Worm (Caenorhabditis elegans): Measurements from ENCODE around the gene H06H21.37.
A peak's percentile ranks its signal among the peaks of the same experiment; 100 is the strongest.

H06H21.37 gene

DNA sequence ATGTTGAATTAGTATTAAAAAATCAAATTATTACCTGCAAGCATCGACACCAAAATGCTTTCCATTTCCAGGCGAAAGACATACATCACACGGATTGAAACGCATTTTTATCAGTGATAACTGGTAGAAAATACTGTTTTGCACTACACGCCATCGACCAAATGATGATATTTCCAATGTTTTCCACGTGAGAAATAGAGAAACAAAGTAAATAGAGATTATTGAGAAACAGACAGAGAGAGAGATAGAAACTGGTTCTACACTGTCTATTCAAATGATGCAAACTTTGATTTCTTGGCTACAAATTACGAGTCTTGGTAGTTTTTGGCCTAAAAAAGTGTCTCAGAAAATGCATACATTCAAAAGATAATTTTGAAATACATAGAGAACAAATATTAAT lies 21.4 kb downstream of the H06H21.37 start, which contains the start of gene nhr-104 (continued):
- TF ChIP-seq unc-62 (GFP tag; optimal IDR thresholded peaks at IDR 0.05 in 1 of 2) (peak in 1 of 2 experiments; percentile 92), unc-62 (tag; optimal IDR thresholded peaks at IDR 0.05) (no peak), mes-2 (tag; optimal IDR thresholded peaks at IDR 0.05; ENCODE audit: poor library complexity, severe bottlenecking) (peak; percentile 35), nhr-237 (tag; optimal IDR thresholded peaks at IDR 0.05) (no peak), mep-1 (tag; optimal IDR thresholded peaks at IDR 0.05) (peak; percentile 45), hmg-1.1 (GFP tag; IDR thresholded peaks at IDR 0.05) (0 out of 2 replicates have a peak, but pooled peaks have one; percentile 17), nhr-77 (tag; optimal IDR thresholded peaks at IDR 0.05) (peak; percentile 83), nhr-48 (tag; optimal IDR thresholded peaks at IDR 0.05) (peak; percentile 63), dmd-6 (GFP tag; IDR thresholded peaks at IDR 0.05) (peak; percentile 72), skn-1 (tag; optimal IDR thresholded peaks at IDR 0.05) (no peak), ztf-7 (tag; optimal IDR thresholded peaks at IDR 0.05) (peak; percentile 14)

DNA sequence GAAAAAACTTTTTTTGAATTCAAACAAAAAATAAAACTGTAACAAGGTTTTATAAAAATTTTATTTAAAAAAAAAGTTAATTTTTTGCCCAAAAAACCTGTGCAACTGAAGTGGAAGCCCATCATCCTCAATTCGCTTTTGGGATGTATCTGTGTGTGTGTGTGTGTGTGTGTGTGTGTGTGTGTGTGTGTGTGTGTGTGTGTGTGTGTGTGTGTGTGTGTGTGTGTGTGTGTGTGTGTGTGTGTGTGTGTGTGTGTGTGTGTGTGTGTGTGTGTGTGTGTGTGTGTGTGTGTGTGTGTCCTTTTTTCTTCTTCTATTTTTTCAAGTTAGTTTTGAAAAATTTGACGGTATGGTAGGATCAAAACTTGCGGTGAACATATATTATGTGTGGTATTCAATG lies 25.1 kb downstream of the H06H21.37 start:
- peak; percentile 13 for TF ChIP-seq dve-1 (tag; optimal IDR thresholded peaks at IDR 0.05; ENCODE audit: insufficient read depth)
- 0 out of 2 replicates have a peak, but pooled peaks have one; percentile 10 for TF ChIP-seq snpc-1.2 (GFP tag; IDR thresholded peaks at IDR 0.05)

DNA sequence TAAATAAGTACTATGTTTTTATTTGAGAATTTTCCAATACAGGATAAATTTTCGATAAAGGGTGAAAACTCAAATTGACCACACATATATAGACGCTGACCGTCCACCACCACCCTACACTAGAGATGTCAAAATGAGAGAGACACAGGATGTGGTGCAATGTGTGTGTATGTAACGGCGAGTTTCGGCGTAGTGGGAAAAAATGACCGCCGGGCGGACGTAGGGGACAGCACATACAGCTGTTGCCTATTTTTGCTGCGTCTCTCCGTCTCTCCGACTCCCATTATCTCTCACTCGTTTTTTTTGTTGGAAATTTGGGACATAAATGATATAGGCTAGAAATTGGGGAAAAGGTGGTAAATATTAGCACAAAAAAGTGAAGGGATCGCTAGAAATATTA lies 28.7 kb downstream of the H06H21.37 start:
- TF ChIP-seq fos-1 (tag; optimal IDR thresholded peaks at IDR 0.05) (no peak), ces-1 (GFP tag; optimal IDR thresholded peaks at IDR 0.05) (no peak), daf-16 (GFP tag; optimal IDR thresholded peaks at IDR 0.05) (no peak), daf-16 (tag; optimal IDR thresholded peaks at IDR 0.05) (peak; percentile 32), nhr-102 (tag; optimal IDR thresholded peaks at IDR 0.05) (no peak), Y5F2A.4 (GFP tag; optimal IDR thresholded peaks at IDR 0.05) (no peak), saeg-2 (GFP tag; IDR thresholded peaks at IDR 0.05) (no peak), hmg-1.1 (GFP tag; IDR thresholded peaks at IDR 0.05) (0 out of 2 replicates have a peak, but pooled peaks have one; percentile 37), nhr-28 (tag; optimal IDR thresholded peaks at IDR 0.05) (peak; percentile 47), daf-19 (GFP tag; conservative IDR thresholded peaks at IDR 0.05) (no peak), aha-1 (tag) (no peak), egl-27 (tag; optimal IDR thresholded peaks at IDR 0.05) (no peak), ceh-28 (tag; optimal IDR thresholded peaks at IDR 0.05) (no peak), cey-2 (tag; optimal IDR thresholded peaks at IDR 0.05; ENCODE audit: borderline replicate concordance, insufficient read depth) (no peak), unc-130 (GFP tag; optimal IDR thresholded peaks at IDR 0.05) (no peak), zag-1 (tag; optimal IDR thresholded peaks at IDR 0.05) (no peak), mes-2 (tag; optimal IDR thresholded peaks at IDR 0.05; ENCODE audit: poor library complexity, severe bottlenecking) (no peak), nhr-42 (GFP tag; IDR thresholded peaks at IDR 0.05) (no peak), mdt-29 (GFP tag; IDR thresholded peaks at IDR 0.05) (0 out of 2 replicates have a peak, but pooled peaks have one; percentile 28), lin-13 (GFP tag; optimal IDR thresholded peaks at IDR 0.05) (no peak), zfp-3 (GFP tag; conservative IDR thresholded peaks at IDR 0.05) (no peak), unc-62 (GFP tag; optimal IDR thresholded peaks at IDR 0.05 in 1 of 2) (peak in 1 of 2 experiments; percentile 97), unc-62 (tag; optimal IDR thresholded peaks at IDR 0.05) (no peak), nhr-237 (tag; optimal IDR thresholded peaks at IDR 0.05) (no peak), ctbp-1 (GFP tag; IDR thresholded peaks at IDR 0.05) (no peak), set-16 (GFP tag; IDR thresholded peaks at IDR 0.05) (no peak), hlh-11 (tag; optimal IDR thresholded peaks at IDR 0.05) (peak; percentile 67), T26A8.4 (GFP tag; IDR thresholded peaks at IDR 0.05) (no peak), ceh-44 (GFP tag; IDR thresholded peaks at IDR 0.05) (no peak), ceh-82 (tag; optimal IDR thresholded peaks at IDR 0.05) (no peak), zfp-2 (tag; optimal IDR thresholded peaks at IDR 0.05) (no peak), hlh-30 (tag; optimal IDR thresholded peaks at IDR 0.05; ENCODE audit: insufficient read depth) (no peak), ceh-32 (tag; optimal IDR thresholded peaks at IDR 0.05; ENCODE audit: poor library complexity) (no peak), dpl-1 (GFP tag; optimal IDR thresholded peaks at IDR 0.05) (no peak), zip-2 (tag; optimal IDR thresholded peaks at IDR 0.05) (no peak), arid-1 (GFP tag; conservative IDR thresholded peaks at IDR 0.05) (no peak), T20F7.1 (GFP tag; optimal IDR thresholded peaks at IDR 0.05) (no peak), dve-1 (tag; optimal IDR thresholded peaks at IDR 0.05; ENCODE audit: insufficient read depth) (peak; percentile 22), ama-1 (optimal IDR thresholded peaks at IDR 0.05) (no peak), hif-1 (tag; optimal IDR thresholded peaks at IDR 0.05) (no peak)
